Fruit fly (Drosophila melanogaster): ENCODE data around the gene CG5787.

CG5787 gene

dm6 chr2L:12721794-12722315, 9.1 kb upstream of the CG5787 start, which contains the start of gene Pih1D1 (continued):
- peak; percentile 84 for TF ChIP-seq CG4854 (GFP tag; optimal IDR thresholded peaks at IDR 0.05)
- TF ChIP-seq CG4282 (GFP tag; optimal IDR thresholded peaks at IDR 0.05): peak; percentile 78
- no peak for TF ChIP-seq CTCF (GFP tag; optimal IDR thresholded peaks at IDR 0.05)
- peak; percentile 82 for TF ChIP-seq CG3407 (GFP tag; optimal IDR thresholded peaks at IDR 0.05)
- TF ChIP-seq vvl (GFP tag; IDR thresholded peaks at IDR 0.05): peak; percentile 97
- peak; percentile 96 for TF ChIP-seq CG2889 (GFP tag; IDR thresholded peaks at IDR 0.05)
- TF ChIP-seq CG11085 (GFP tag; IDR thresholded peaks at IDR 0.05): peak; percentile 92
- TF ChIP-seq CG1792 (GFP tag; optimal IDR thresholded peaks at IDR 0.05): peak; percentile 84
- no peak for TF ChIP-seq sna (GFP tag; IDR thresholded peaks at IDR 0.05; ENCODE audit: partially characterized antibody)
- TF ChIP-seq gce (GFP tag; IDR thresholded peaks at IDR 0.05): peak; percentile 88
- no peak for TF ChIP-seq Nf-YC (tag; optimal IDR thresholded peaks at IDR 0.05)
- TF ChIP-seq br (optimal IDR thresholded peaks at IDR 0.05): no peak
- no peak for TF ChIP-seq zf30C (GFP tag; optimal IDR thresholded peaks at IDR 0.05)
- no peak for TF ChIP-seq CG42726 (GFP tag; IDR thresholded peaks at IDR 0.05; ENCODE audit: partially characterized antibody)
- TF ChIP-seq CG11723 (GFP tag; optimal IDR thresholded peaks at IDR 0.05): peak; percentile 87
- peak; percentile 88 for TF ChIP-seq dm (GFP tag; optimal IDR thresholded peaks at IDR 0.05)
- TF ChIP-seq CG10274 (GFP tag; optimal IDR thresholded peaks at IDR 0.05): peak; percentile 83
- TF ChIP-seq ash1 (GFP tag; optimal IDR thresholded peaks at IDR 0.05): peak; percentile 39
- peak; percentile 94 for TF ChIP-seq HHEX (GFP tag; optimal IDR thresholded peaks at IDR 0.05)
- TF ChIP-seq CG7963 (GFP tag; IDR thresholded peaks at IDR 0.05; ENCODE audit: partially characterized antibody): no peak
- peak; percentile 73 for TF ChIP-seq CG10321 (GFP tag; IDR thresholded peaks at IDR 0.05)
- peak; percentile 96 for TF ChIP-seq CG3726 (GFP tag; IDR thresholded peaks at IDR 0.05)
- peak; percentile 53 for TF ChIP-seq corto (GFP tag; optimal IDR thresholded peaks at IDR 0.05)
- peak; percentile 97 for TF ChIP-seq slbo (GFP tag; IDR thresholded peaks at IDR 0.05)
- peak; percentile 46 for TF ChIP-seq en (GFP tag; optimal IDR thresholded peaks at IDR 0.05)
- peak; percentile 84 for TF ChIP-seq CG3838 (GFP tag; optimal IDR thresholded peaks at IDR 0.05)
- peak in 1 of 2 experiments; percentile 64 for TF ChIP-seq insv (GFP tag; optimal IDR thresholded peaks at IDR 0.05)
- peak; percentile 77 for TF ChIP-seq pb (GFP tag; optimal IDR thresholded peaks at IDR 0.05)
- TF ChIP-seq Atf3 (GFP tag; optimal IDR thresholded peaks at IDR 0.05): peak; percentile 83
- peak; percentile 67 for TF ChIP-seq schlank (tag; optimal IDR thresholded peaks at IDR 0.05)
- peak; percentile 76 for TF ChIP-seq chm (GFP tag; IDR thresholded peaks at IDR 0.05)
- peak in 1 of 3 experiments; percentile 96 for TF ChIP-seq lola (GFP tag; optimal IDR thresholded peaks at IDR 0.05)
- TF ChIP-seq grn (GFP tag; optimal IDR thresholded peaks at IDR 0.05): no peak
- peak; percentile 82 for TF ChIP-seq CG17802 (tag; optimal IDR thresholded peaks at IDR 0.05)
- TF ChIP-seq Ada2b (GFP tag; IDR thresholded peaks at IDR 0.05): peak; percentile 92
- TF ChIP-seq Usf (GFP tag; optimal IDR thresholded peaks at IDR 0.05): peak; percentile 95

- no peak for TF ChIP-seq cato (GFP tag; optimal IDR thresholded peaks at IDR 0.05; ENCODE audit: borderline replicate concordance)
- TF ChIP-seq CG8924 (tag; optimal IDR thresholded peaks at IDR 0.05): no peak
- TF ChIP-seq NC2β (GFP tag; optimal IDR thresholded peaks at IDR 0.05): no peak
- peak; percentile 77 for TF ChIP-seq sug (tag; optimal IDR thresholded peaks at IDR 0.05)
- no peak for TF ChIP-seq CG13123 (GFP tag; optimal IDR thresholded peaks at IDR 0.05)
- TF ChIP-seq en (GFP tag; optimal IDR thresholded peaks at IDR 0.05): no peak
- no peak for TF ChIP-seq MTF-1 (GFP tag; optimal IDR thresholded peaks at IDR 0.05; ENCODE audit: borderline replicate concordance)
- TF ChIP-seq CG14050 (GFP tag; IDR thresholded peaks at IDR 0.05): no peak
- no peak for TF ChIP-seq CG33213 (GFP tag; optimal IDR thresholded peaks at IDR 0.05)
- 0 out of 2 replicates have a peak, but pooled peaks have one; percentile 59 for TF ChIP-seq CG32772 (GFP tag; IDR thresholded peaks at IDR 0.05)
- TF ChIP-seq CG3065 (GFP tag; optimal IDR thresholded peaks at IDR 0.05): no peak
- TF ChIP-seq bigmax (GFP tag; optimal IDR thresholded peaks at IDR 0.05): no peak
- peak; percentile 50 for TF ChIP-seq CG17829 (tag; optimal IDR thresholded peaks at IDR 0.05)
- no peak for TF ChIP-seq psq (GFP tag; optimal IDR thresholded peaks at IDR 0.05)
- TF ChIP-seq repo (GFP tag; optimal IDR thresholded peaks at IDR 0.05): no peak
- TF ChIP-seq zen2 (GFP tag; IDR thresholded peaks at IDR 0.05; ENCODE audit: partially characterized antibody): no peak
Observed at dm6 chr2L:12720430-12721396, 8.0 kb upstream of the CG5787 start.

Data from whole organism, embryonic.